Fruit fly (Drosophila melanogaster): ENCODE data around the gene Atg8a.

DNA sequence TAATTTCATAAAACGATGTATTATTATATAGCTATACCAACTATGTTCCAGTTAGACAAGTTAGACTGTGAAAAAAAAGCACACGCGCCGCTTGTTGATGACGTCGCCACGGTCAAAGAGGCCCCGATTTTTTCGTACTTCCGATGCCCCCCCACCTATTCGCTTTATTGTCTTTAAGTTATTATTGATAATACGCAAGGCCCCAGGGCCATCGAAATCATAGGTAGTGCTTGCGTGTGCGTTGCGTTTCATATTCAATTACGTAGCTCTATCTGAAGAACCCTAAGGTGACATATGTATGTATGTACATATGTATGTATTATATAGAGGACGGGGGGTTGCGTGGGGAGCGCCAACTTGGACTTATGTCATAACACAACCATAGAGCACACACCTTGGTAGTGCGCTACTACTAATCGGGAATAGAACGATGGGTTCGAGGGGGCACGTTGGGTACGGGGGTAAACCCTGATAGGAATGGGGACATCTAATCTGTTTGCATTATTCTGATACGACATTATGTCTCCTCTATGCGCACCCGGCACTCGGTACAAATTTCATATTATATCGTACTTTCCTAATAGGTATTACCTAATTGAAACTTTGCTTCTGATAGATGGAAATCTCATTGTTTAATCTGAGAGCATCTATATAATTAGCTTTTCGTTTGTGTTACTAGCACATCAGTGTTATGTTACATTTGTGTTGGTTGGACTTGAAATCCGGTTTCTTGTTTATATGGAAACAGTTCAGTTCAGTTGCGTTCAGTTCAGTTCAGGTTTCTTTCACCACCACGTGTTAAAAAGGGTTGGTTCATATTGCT, 28.3 kb downstream of the Atg8a start:
- TF ChIP-seq CG15710 (tag; optimal IDR thresholded peaks at IDR 0.05) (no peak), CG8159 (tag; optimal IDR thresholded peaks at IDR 0.05) (no peak), CG34367 (tag; optimal IDR thresholded peaks at IDR 0.05) (no peak), gl (tag; optimal IDR thresholded peaks at IDR 0.05) (no peak), CG17806 (tag; optimal IDR thresholded peaks at IDR 0.05) (no peak), CG10348 (GFP tag; IDR thresholded peaks at IDR 0.05) (no peak), CG32121 (GFP tag; IDR thresholded peaks at IDR 0.05) (no peak), fd96Ca (GFP tag; IDR thresholded peaks at IDR 0.05) (no peak), Ets98B (GFP tag; IDR thresholded peaks at IDR 0.05) (no peak), rn (GFP tag; IDR thresholded peaks at IDR 0.05) (no peak), Pif1B (GFP tag; optimal IDR thresholded peaks at IDR 0.05) (no peak), Pif1A (GFP tag; optimal IDR thresholded peaks at IDR 0.05) (no peak)

Measured in whole organism, pupa.